Fruit fly (Drosophila melanogaster) whole organism, adult: ENCODE measurements around the gene SmydA-2.

Source experiments
- CG11617 ChIP-seq: fragments of 200-800 bp; sonication (Bioruptor generic); optimal IDR thresholded peaks from 2 replicates; lab custom pipeline; 2017; ENCODE audit warnings: mild to moderate bottlenecking, missing biosample characterization, missing genetic modification reagents, missing genetic modification characterization
- CG12768 ChIP-seq: fragments of 200-800 bp; sonication (Bioruptor generic); optimal IDR thresholded peaks from 2 replicates; lab custom pipeline; 2017; ENCODE audit warnings: missing biosample characterization, missing genetic modification characterization, mild to moderate bottlenecking, moderate library complexity, missing genetic modification reagents
- CG14711 ChIP-seq: fragments of 200-800 bp; sonication (Bioruptor generic); optimal IDR thresholded peaks from 2 replicates; lab custom pipeline; 2018; ENCODE audit warnings: missing biosample characterization, mild to moderate bottlenecking, missing genetic modification characterization, moderate library complexity
- CG1620 ChIP-seq: fragments of 200-800 bp; sonication (Bioruptor generic); optimal IDR thresholded peaks from 2 replicates; lab custom pipeline; 2016; ENCODE audit warnings: missing biosample characterization, missing genetic modification characterization
- CG33017 ChIP-seq: fragments of 200-800 bp; sonication (Bioruptor generic); optimal IDR thresholded peaks from 2 replicates; lab custom pipeline; 2018; ENCODE audit warnings: missing biosample characterization, mild to moderate bottlenecking, missing genetic modification characterization, moderate library complexity
- CG5204 ChIP-seq: fragments of 200-800 bp; sonication (Bioruptor generic); optimal IDR thresholded peaks from 2 replicates; lab custom pipeline; 2016; ENCODE audit warnings: missing biosample characterization, missing genetic modification characterization
- CG7045 ChIP-seq: fragments of 200-800 bp; sonication (Bioruptor generic); optimal IDR thresholded peaks from 2 replicates; lab custom pipeline; 2017; ENCODE audit warnings: missing biosample characterization, mild to moderate bottlenecking, missing genetic modification characterization
- CG7101 ChIP-seq: fragments of 200-800 bp; sonication (Bioruptor generic); optimal IDR thresholded peaks from 2 replicates; lab custom pipeline; 2018; ENCODE audit warnings: missing biosample characterization, mild to moderate bottlenecking, missing genetic modification characterization, moderate library complexity
- Clk ChIP-seq: fragments of 200-800 bp; sonication (Bioruptor generic); optimal IDR thresholded peaks from 2 replicates; lab custom pipeline; 2017; ENCODE audit warnings: missing biosample characterization, missing genetic modification characterization
- Crg-1 ChIP-seq: fragments of 200-800 bp; sonication (Bioruptor generic); optimal IDR thresholded peaks from 2 replicates; lab custom pipeline; 2016; ENCODE audit warnings: missing biosample characterization, missing genetic modification characterization
- Hr96 ChIP-seq: fragments of 200-800 bp; sonication (Bioruptor generic); optimal IDR thresholded peaks from 2 replicates; lab custom pipeline; 2016; ENCODE audit warnings: missing biosample characterization, missing genetic modification characterization
- Mnt ChIP-seq: fragments of 200-800 bp; sonication (Bioruptor generic); optimal IDR thresholded peaks from 2 replicates; lab custom pipeline; 2016; ENCODE audit warnings: missing biosample characterization, mild to moderate bottlenecking, missing genetic modification characterization
- bab1 ChIP-seq: fragments of 200-800 bp; sonication (Bioruptor generic); optimal IDR thresholded peaks from 3 replicates; lab custom pipeline; 2019; ENCODE audit warnings: missing biosample characterization, mild to moderate bottlenecking, missing genetic modification characterization, moderate library complexity
- cic ChIP-seq: fragments of 200-800 bp; sonication (Bioruptor generic); optimal IDR thresholded peaks from 2 replicates; lab custom pipeline; 2017; ENCODE audit warnings: missing biosample characterization, mild to moderate bottlenecking, missing genetic modification characterization, moderate library complexity
- cnc ChIP-seq, 2 experiments: fragments of >200 bp; optimal IDR thresholded peaks; 2 replicates each; lab custom pipeline; 2017
- kay ChIP-seq: fragments of 200-800 bp; sonication (Bioruptor generic); peaks from one replicate; lab custom pipeline; 2016; ENCODE audit warnings: missing biosample characterization, missing genetic modification characterization, borderline replicate concordance
- ovo ChIP-seq: fragments of 200-800 bp; sonication (Bioruptor generic); optimal IDR thresholded peaks from 2 replicates; lab custom pipeline; 2016; ENCODE audit warnings: missing biosample characterization, missing genetic modification characterization
- pad ChIP-seq: fragments of 200-800 bp; sonication (Bioruptor generic); optimal IDR thresholded peaks from 3 replicates; lab custom pipeline; 2017; ENCODE audit warnings: missing biosample characterization, missing genetic modification characterization, mild to moderate bottlenecking, moderate library complexity, missing genetic modification reagents
- tj ChIP-seq: fragments of 200-800 bp; sonication (Bioruptor generic); optimal IDR thresholded peaks from 3 replicates; lab custom pipeline; 2017; ENCODE audit warnings: missing biosample characterization, mild to moderate bottlenecking, missing genetic modification characterization, moderate library complexity
- toe ChIP-seq: fragments of 200-800 bp; sonication (Bioruptor generic); optimal IDR thresholded peaks from 2 replicates; lab custom pipeline; 2016; ENCODE audit warnings: missing biosample characterization, missing genetic modification characterization

The SmydA-2 gene

dm6 chr3L:19004120-19004519 is 1.1 kb upstream of the SmydA-2 start:
- TF ChIP-seq pad (GFP tag; lab: Kevin White, UChicago) (no peak), CG14711 (tag; lab: Kevin White, UChicago) (no peak), Clk (GFP tag; lab: Kevin White, UChicago) (no peak), Mnt (no peak), toe (no peak), Crg-1 (GFP tag; lab: Kevin White, UChicago) (no peak), bab1 (GFP tag; lab: Kevin White, UChicago) (no peak), cnc (optimal IDR thresholded peaks at IDR 0.05; lab: Kevin White, UChicago) (no peak), cic (GFP tag; lab: Kevin White, UChicago) (no peak)

- TF ChIP-seq CG1620 (GFP tag; lab: Kevin White, UChicago) (peak; percentile 19), CG12768 (GFP tag; lab: Kevin White, UChicago) (no peak), cic (GFP tag; lab: Kevin White, UChicago) (peak; percentile 29), CG11617 (GFP tag; lab: Kevin White, UChicago) (peak; percentile 5), kay (GFP tag; lab: Kevin White, UChicago) (no peak), Mnt (peak; percentile 99), Crg-1 (GFP tag; lab: Kevin White, UChicago) (peak; percentile 57)
Observed at dm6 chr3L:19000413-19000812, 2.6 kb downstream of the SmydA-2 start, which contains the start of gene CG3808. TSS of gene CG3808 (minus strand) at chr3L:19000608.

dm6 chr3L:18998284-18998830 is 4.7 kb downstream of the SmydA-2 start:
- TF ChIP-seq Clk (GFP tag; lab: Kevin White, UChicago) (no peak), tj (GFP tag; lab: Kevin White, UChicago) (peak; percentile 9), cnc (optimal IDR thresholded peaks at IDR 0.05; lab: Kevin White, UChicago) (no peak), CG14711 (tag; lab: Kevin White, UChicago) (no peak)

dm6 chr3L:18997590-18998283 is 5.3 kb downstream of the SmydA-2 start, which contains the start of gene CG18135:
TSS of gene CG18135 (minus strand) at chr3L:18998283.
- peak; percentile 93 for TF ChIP-seq kay (GFP tag; lab: Kevin White, UChicago)
- TF ChIP-seq cnc (optimal IDR thresholded peaks at IDR 0.05; lab: Kevin White, UChicago): no peak
- TF ChIP-seq bab1 (GFP tag; lab: Kevin White, UChicago): no peak

dm6 chr3L:18996774-18997589 is 6.1 kb downstream of the SmydA-2 start:
- peak; percentile 34 for TF ChIP-seq pad (GFP tag; lab: Kevin White, UChicago)
- TF ChIP-seq cic (GFP tag; lab: Kevin White, UChicago): peak; percentile 69
- peak; percentile 61 for TF ChIP-seq CG14711 (tag; lab: Kevin White, UChicago)
- TF ChIP-seq Mnt: no peak
- TF ChIP-seq CG5204: peak; percentile 13
- peak; percentile 27 for TF ChIP-seq toe
- TF ChIP-seq CG11617 (GFP tag; lab: Kevin White, UChicago): peak; percentile 23
- no peak for TF ChIP-seq cnc (optimal IDR thresholded peaks at IDR 0.05; lab: Kevin White, UChicago)
- peak; percentile 81 for TF ChIP-seq tj (GFP tag; lab: Kevin White, UChicago)
- no peak for TF ChIP-seq ovo
- peak; percentile 94 for TF ChIP-seq kay (GFP tag; lab: Kevin White, UChicago)
- peak; percentile 88 for TF ChIP-seq bab1 (GFP tag; lab: Kevin White, UChicago)
- TF ChIP-seq CG12768 (GFP tag; lab: Kevin White, UChicago): peak; percentile 37
- TF ChIP-seq Hr96: peak; percentile 43
- peak; percentile 20 for TF ChIP-seq CG7101 (tag; lab: Kevin White, UChicago)
- peak; percentile 52 for TF ChIP-seq CG7045
- TF ChIP-seq Crg-1 (GFP tag; lab: Kevin White, UChicago): no peak
- no peak for TF ChIP-seq CG1620 (GFP tag; lab: Kevin White, UChicago)

- TF ChIP-seq CG11617 (GFP tag; lab: Kevin White, UChicago): peak; percentile 44
- peak; percentile 19 for TF ChIP-seq Clk (GFP tag; lab: Kevin White, UChicago)
- no peak for TF ChIP-seq CG12768 (GFP tag; lab: Kevin White, UChicago)
- TF ChIP-seq Crg-1 (GFP tag; lab: Kevin White, UChicago): peak; percentile 13
- peak; percentile 86 for TF ChIP-seq Mnt
- peak; percentile 9 for TF ChIP-seq CG33017
- TF ChIP-seq CG1620 (GFP tag; lab: Kevin White, UChicago): no peak
- TF ChIP-seq kay (GFP tag; lab: Kevin White, UChicago): peak; percentile 35
- TF ChIP-seq Hr96: peak; percentile 17
- peak; percentile 40 for TF ChIP-seq ovo
- TF ChIP-seq cic (GFP tag; lab: Kevin White, UChicago): peak; percentile 78
- peak; percentile 34 for TF ChIP-seq CG14711 (tag; lab: Kevin White, UChicago)
- no peak for TF ChIP-seq pad (GFP tag; lab: Kevin White, UChicago)
- peak; percentile 63 for TF ChIP-seq CG7101 (tag; lab: Kevin White, UChicago)
- TF ChIP-seq tj (GFP tag; lab: Kevin White, UChicago): peak; percentile 11
- peak; percentile 55 for TF ChIP-seq toe
- TF ChIP-seq cnc (optimal IDR thresholded peaks at IDR 0.05; lab: Kevin White, UChicago): no peak
- TF ChIP-seq bab1 (GFP tag; lab: Kevin White, UChicago): no peak
- peak; percentile 54 for TF ChIP-seq CG7045
- peak; percentile 57 for TF ChIP-seq CG5204
Observed at dm6 chr3L:18996030-18996773, 6.8 kb downstream of the SmydA-2 start.
